Fruit fly (Drosophila melanogaster): Measurements from ENCODE around the gene inaF-C.
A peak's percentile ranks its signal among the peaks of the same experiment; 100 is the strongest.

DNA sequence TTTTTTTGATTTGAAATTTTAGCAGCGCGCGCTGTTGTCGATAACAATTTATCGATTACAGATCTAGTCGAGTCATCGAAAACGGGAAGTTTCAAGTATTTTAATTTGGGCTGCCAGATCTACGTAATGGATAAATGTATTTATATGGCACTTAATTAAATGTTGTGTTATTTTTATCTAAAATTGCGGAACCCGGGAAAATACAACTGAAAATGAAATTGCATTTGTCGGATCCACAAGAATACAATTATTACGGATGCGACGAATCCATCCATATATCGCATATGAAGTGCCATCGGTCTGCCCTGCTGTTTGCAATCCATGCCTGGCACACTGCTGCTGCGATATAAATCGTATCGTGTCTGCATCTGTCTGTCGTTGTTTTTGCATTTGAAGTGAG, 11.4 kb downstream of the inaF-C start, which contains the start of gene Tango10:
- TF ChIP-seq ovo (GFP tag; optimal IDR thresholded peaks at IDR 0.05) = peak; percentile 50
- TF ChIP-seq CG33017 (tag; optimal IDR thresholded peaks at IDR 0.05) = peak; percentile 19
- no peak for TF ChIP-seq kay (GFP tag; ENCODE audit: borderline replicate concordance)
- TF ChIP-seq CG1620 (GFP tag; optimal IDR thresholded peaks at IDR 0.05) = peak; percentile 67
- TF ChIP-seq CG12768 (GFP tag; optimal IDR thresholded peaks at IDR 0.05) = no peak
- no peak for TF ChIP-seq cnc (optimal IDR thresholded peaks at IDR 0.05)
- TF ChIP-seq Hr96 (GFP tag; optimal IDR thresholded peaks at IDR 0.05) = no peak
- no peak for TF ChIP-seq CG5204 (GFP tag; optimal IDR thresholded peaks at IDR 0.05)
- no peak for TF ChIP-seq CG7045 (GFP tag; optimal IDR thresholded peaks at IDR 0.05)
- TF ChIP-seq CG7101 (tag; optimal IDR thresholded peaks at IDR 0.05) = peak; percentile 55
- TF ChIP-seq CG14711 (tag; optimal IDR thresholded peaks at IDR 0.05) = peak; percentile 64
- TF ChIP-seq cic (GFP tag; optimal IDR thresholded peaks at IDR 0.05) = no peak
- TF ChIP-seq pad (GFP tag; optimal IDR thresholded peaks at IDR 0.05) = peak; percentile 53
- TF ChIP-seq Clk (GFP tag; optimal IDR thresholded peaks at IDR 0.05) = no peak
